Fruit fly (Drosophila melanogaster): Measurements from ENCODE around the gene Cpsf73.

The Cpsf73 gene

dm6 chr3R:18669812-18670211, 6.5 kb upstream of the Cpsf73 start (continued):
- TF ChIP-seq Eip93F (GFP tag; optimal IDR thresholded peaks at IDR 0.05) (no peak), CG1621 (tag; optimal IDR thresholded peaks at IDR 0.05) (peak; percentile 34), Smox (GFP tag; optimal IDR thresholded peaks at IDR 0.05) (no peak), Eip75B (GFP tag; optimal IDR thresholded peaks at IDR 0.05) (peak; percentile 62), CG6792 (GFP tag; optimal IDR thresholded peaks at IDR 0.05) (peak; percentile 51), CG7368 (GFP tag; optimal IDR thresholded peaks at IDR 0.05) (peak; percentile 17), CG8632 (GFP tag; optimal IDR thresholded peaks at IDR 0.05) (peak; percentile 37), Lpt (GFP tag; optimal IDR thresholded peaks at IDR 0.05) (no peak), lz (GFP tag; optimal IDR thresholded peaks at IDR 0.05) (peak; percentile 57), ss (GFP tag; optimal IDR thresholded peaks at IDR 0.05) (peak; percentile 47 to 66), fd85E (GFP tag; optimal IDR thresholded peaks at IDR 0.05) (no peak), Sox102F (GFP tag; optimal IDR thresholded peaks at IDR 0.05) (no peak), CG8119 (GFP tag; IDR thresholded peaks at IDR 0.05) (peak; percentile 74), CG3919 (GFP tag; optimal IDR thresholded peaks at IDR 0.05) (peak; percentile 65), CG16779 (tag; optimal IDR thresholded peaks at IDR 0.05) (peak; percentile 50), esn (GFP tag; optimal IDR thresholded peaks at IDR 0.05) (peak; percentile 58), Met (GFP tag; optimal IDR thresholded peaks at IDR 0.05) (peak; percentile 62), CG6276 (GFP tag; optimal IDR thresholded peaks at IDR 0.05) (no peak), Blimp-1 (GFP tag; optimal IDR thresholded peaks at IDR 0.05) (no peak)

DNA sequence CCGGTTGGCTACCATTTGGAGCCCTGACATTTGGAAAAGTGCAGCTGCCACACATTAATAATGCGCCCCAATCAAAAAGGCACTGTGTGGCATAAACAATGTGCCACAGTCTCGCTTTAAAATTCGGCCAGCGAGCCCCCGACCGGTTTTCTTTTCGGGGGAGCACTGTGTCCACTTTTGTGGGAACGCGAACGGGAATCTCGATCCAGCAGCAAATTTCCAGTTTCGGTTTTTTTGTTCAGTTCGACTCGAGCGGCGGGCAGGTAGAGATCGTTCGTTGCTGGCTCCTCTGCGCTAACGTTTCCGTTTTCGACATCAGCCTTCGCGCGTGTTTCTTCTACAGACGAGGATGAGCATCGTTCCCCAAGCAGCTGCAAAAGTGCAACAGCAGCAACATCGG, 5.8 kb upstream of the Cpsf73 start, which contains the start of gene CG7702:
TSS of gene CG7702 (plus strand) at position 239 of the 400 bp plus-strand sequence.
- TF ChIP-seq Smox (GFP tag; optimal IDR thresholded peaks at IDR 0.05), result no peak
- no peak for TF ChIP-seq Eip75B (GFP tag; optimal IDR thresholded peaks at IDR 0.05)
- TF ChIP-seq eg (GFP tag; IDR thresholded peaks at IDR 0.05), result peak; percentile 52; the same call in 1 of the 3 replicates
- peak; percentile 17 for TF ChIP-seq vri (GFP tag; optimal IDR thresholded peaks at IDR 0.05)
- TF ChIP-seq net (GFP tag; optimal IDR thresholded peaks at IDR 0.05), result no peak
- TF ChIP-seq CG9139 (GFP tag; optimal IDR thresholded peaks at IDR 0.05), result no peak
- no peak for TF ChIP-seq Ets21C (GFP tag; optimal IDR thresholded peaks at IDR 0.05)
- no peak for TF ChIP-seq CG4318 (GFP tag; optimal IDR thresholded peaks at IDR 0.05)
- no peak for TF ChIP-seq Sox15 (GFP tag; optimal IDR thresholded peaks at IDR 0.05)
- peak; percentile 22; the same call in 1 of the 3 replicates for TF ChIP-seq CG8119 (GFP tag; IDR thresholded peaks at IDR 0.05)
- TF ChIP-seq ss (GFP tag; optimal IDR thresholded peaks at IDR 0.05), result no peak
- no peak for TF ChIP-seq Sox102F (GFP tag; optimal IDR thresholded peaks at IDR 0.05)
- TF ChIP-seq Ets96B (tag; optimal IDR thresholded peaks at IDR 0.05), result no peak
- no peak for TF ChIP-seq Hr4 (GFP tag; optimal IDR thresholded peaks at IDR 0.05)
- no peak for TF ChIP-seq CG11902 (GFP tag; optimal IDR thresholded peaks at IDR 0.05)
- no peak for TF ChIP-seq CG8319 (GFP tag; optimal IDR thresholded peaks at IDR 0.05)
- TF ChIP-seq cyc (GFP tag; optimal IDR thresholded peaks at IDR 0.05), result no peak
- no peak for TF ChIP-seq CG7368 (GFP tag; optimal IDR thresholded peaks at IDR 0.05)
- TF ChIP-seq Eip78C (GFP tag), result peak; percentile 58
- no peak for TF ChIP-seq CG32006 (GFP tag; optimal IDR thresholded peaks at IDR 0.05)
- no peak for TF ChIP-seq fkh (GFP tag; optimal IDR thresholded peaks at IDR 0.05)
- TF ChIP-seq spab (GFP tag; optimal IDR thresholded peaks at IDR 0.05), result no peak
- no peak for TF ChIP-seq CG3919 (GFP tag; optimal IDR thresholded peaks at IDR 0.05)
- TF ChIP-seq Met (GFP tag; optimal IDR thresholded peaks at IDR 0.05), result no peak
- peak; percentile 2 for TF ChIP-seq CG1621 (tag; optimal IDR thresholded peaks at IDR 0.05)
- no peak for TF ChIP-seq CG31627 (GFP tag; optimal IDR thresholded peaks at IDR 0.05)
- no peak for TF ChIP-seq CG16779 (tag; optimal IDR thresholded peaks at IDR 0.05)
- no peak for TF ChIP-seq CG11762 (GFP tag; optimal IDR thresholded peaks at IDR 0.05; ENCODE audit: insufficient read depth)
- TF ChIP-seq Sox14 (GFP tag; optimal IDR thresholded peaks at IDR 0.05), result no peak
- TF ChIP-seq CG6808 (GFP tag; optimal IDR thresholded peaks at IDR 0.05), result peak; percentile 11
- no peak for TF ChIP-seq CG3032 (tag; optimal IDR thresholded peaks at IDR 0.05)
- TF ChIP-seq CG34406 (GFP tag; optimal IDR thresholded peaks at IDR 0.05), result no peak
- peak; percentile 58 for TF ChIP-seq dsx (GFP tag; optimal IDR thresholded peaks at IDR 0.05; ENCODE audit: poor library complexity, severe bottlenecking)
- TF ChIP-seq achi (GFP tag; optimal IDR thresholded peaks at IDR 0.05), result no peak
- no peak for TF ChIP-seq CG6276 (GFP tag; optimal IDR thresholded peaks at IDR 0.05)
- peak; percentile 34; the same call in 1 of the 2 replicates for TF ChIP-seq CG15336 (GFP tag; IDR thresholded peaks at IDR 0.05)
- TF ChIP-seq CG10669 (GFP tag; optimal IDR thresholded peaks at IDR 0.05), result no peak
- no peak for TF ChIP-seq CG11294 (GFP tag; IDR thresholded peaks at IDR 0.05)
- no peak for TF ChIP-seq fd85E (GFP tag; optimal IDR thresholded peaks at IDR 0.05)
- TF ChIP-seq CG8632 (GFP tag; optimal IDR thresholded peaks at IDR 0.05), result no peak
- peak; percentile 3 for TF ChIP-seq CG6854 (GFP tag; optimal IDR thresholded peaks at IDR 0.05)
- TF ChIP-seq fd59A (GFP tag; optimal IDR thresholded peaks at IDR 0.05), result no peak
- TF ChIP-seq Lpt (GFP tag; optimal IDR thresholded peaks at IDR 0.05), result no peak

Data from whole organism, prepupa.